Worm (Caenorhabditis elegans): ENCODE measurements around the gene uso-1.

ce11 chrIV:13453509-13453908 is 1.1 kb downstream of the uso-1 start:
- TF ChIP-seq rnt-1 (tag; optimal IDR thresholded peaks at IDR 0.05) = no peak
- peak; percentile 52 for TF ChIP-seq mep-1 (tag; optimal IDR thresholded peaks at IDR 0.05)
- no peak for TF ChIP-seq pax-3 (tag; optimal IDR thresholded peaks at IDR 0.05)
- no peak for TF ChIP-seq nhr-28 (tag; optimal IDR thresholded peaks at IDR 0.05)
- TF ChIP-seq unc-62 (GFP tag; optimal IDR thresholded peaks at IDR 0.05) = no peak
- TF ChIP-seq lin-39 (tag; optimal IDR thresholded peaks at IDR 0.05) = no peak
- TF ChIP-seq tbx-2 (tag; optimal IDR thresholded peaks at IDR 0.05) = no peak
- TF ChIP-seq hlh-4 (tag; optimal IDR thresholded peaks at IDR 0.05) = no peak
- TF ChIP-seq lin-15B (tag; optimal IDR thresholded peaks at IDR 0.05) = peak; percentile 35
- TF ChIP-seq skn-1 (tag; optimal IDR thresholded peaks at IDR 0.05) = no peak
- TF ChIP-seq unc-98 (GFP tag; IDR thresholded peaks at IDR 0.05) = no peak
- no peak for TF ChIP-seq nhr-77 (tag; optimal IDR thresholded peaks at IDR 0.05)

Data from whole organism, L1 larva.